Fruit fly (Drosophila melanogaster) Kc167 (cell line): ENCODE results near the gene cutlet.

Experiments used
- Myc ChIP-seq: fragments of >200 bp; optimal IDR thresholded peaks from 2 replicates; lab custom pipeline; 2017; ENCODE audit warnings: missing external identifiers
- Sin3A ChIP-seq: fragments of >200 bp; optimal IDR thresholded peaks from 2 replicates; lab custom pipeline; 2018; ENCODE audit warnings: missing external identifiers
- h ChIP-seq: fragments of >200 bp; optimal IDR thresholded peaks from 3 replicates; lab custom pipeline; 2018; ENCODE audit warnings: missing external identifiers
- psq ChIP-seq: fragments of >200 bp; optimal IDR thresholded peaks from 2 replicates; lab custom pipeline; 2017; ENCODE audit warnings: missing external identifiers
- ttk ChIP-seq: sonication (Bioruptor generic); optimal IDR thresholded peaks from 2 replicates; lab custom pipeline; 2017; ENCODE audit warnings: missing external identifiers

dm6 chr2L:3730182-3730975, 18.8 kb upstream of the cutlet start, which contains the start of gene CG10019:
- no peak for TF ChIP-seq Sin3A (lab: Kevin White, UChicago)
- TF ChIP-seq h (lab: Kevin White, UChicago) = no peak
- TF ChIP-seq ttk (lab: Kevin White, UChicago) = no peak
- TF ChIP-seq psq (lab: Kevin White, UChicago) = no peak
- no peak for TF ChIP-seq Myc (lab: Kevin White, UChicago)
